Fruit fly (Drosophila melanogaster): ENCODE measurements around the gene CG6126.

- TF ChIP-seq psq (optimal IDR thresholded peaks at IDR 0.05) = no peak
- TF ChIP-seq pan (optimal IDR thresholded peaks at IDR 0.05) = no peak
Measured at dm6 chr3R:16208106-16208780, 5.4 kb upstream of the CG6126 start.

All from whole organism.